Worm (Caenorhabditis elegans) whole organism, early embryonic: ENCODE results near the gene Y39A1A.16.

ENCODE experiments used
- B0310.2 ChIP-seq: sonication (generic microtip); optimal IDR thresholded peaks from 2 replicates; lab custom pipeline; 2016; ENCODE audit warnings: mild to moderate bottlenecking, missing genetic modification characterization, missing compliant biosample characterization
- F13C5.2 ChIP-seq: sonication (generic microtip); optimal IDR thresholded peaks from 2 replicates; lab custom pipeline; 2017; ENCODE audit warnings: mild to moderate bottlenecking, missing genetic modification characterization, inconsistent platforms, missing compliant biosample characterization
- aly-1 ChIP-seq: sonication (generic microtip); optimal IDR thresholded peaks from 2 replicates; lab custom pipeline; 2016; ENCODE audit warnings: missing genetic modification characterization, missing compliant biosample characterization
- ama-1 ChIP-seq: fragments of 150-350 bp; optimal IDR thresholded peaks from 2 replicates; lab custom pipeline; 2014
- ceh-13 ChIP-seq: fragments of 200-800 bp; sonication (Bioruptor generic); optimal IDR thresholded peaks from 2 replicates; lab custom pipeline; 2018; ENCODE audit warnings: mild to moderate bottlenecking, missing genetic modification characterization, missing compliant biosample characterization
- ets-7 ChIP-seq: sonication (generic microtip); optimal IDR thresholded peaks from 2 replicates; lab custom pipeline; 2016; ENCODE audit warnings: missing genotype, missing genetic modification characterization, missing compliant biosample characterization
- hmg-4 ChIP-seq: fragments of 200-800 bp; sonication (Bioruptor generic); optimal IDR thresholded peaks from 2 replicates; lab custom pipeline; 2018; ENCODE audit warnings: mild to moderate bottlenecking, missing genetic modification characterization, missing compliant biosample characterization
- hnd-1 ChIP-seq: sonication (generic microtip); optimal IDR thresholded peaks from 2 replicates; lab custom pipeline; 2016; ENCODE audit warnings: missing genetic modification characterization, missing compliant biosample characterization
- tbx-11 ChIP-seq: fragments of 200-800 bp; sonication (Bioruptor generic); IDR thresholded peaks from 2 replicates; pipeline ENCODE4 v1.3.6; 2022; ENCODE audit warnings: missing genetic modification characterization, missing compliant biosample characterization
- tbx-37 ChIP-seq: fragments of 200-800 bp; sonication (Bioruptor generic); conservative IDR thresholded peaks from 2 replicates; pipeline ENCODE4 v1.3.6; 2022; ENCODE audit warnings: missing genetic modification reagents, missing genetic modification characterization, missing compliant biosample characterization

- TF ChIP-seq tbx-11 = no peak
- no peak for TF ChIP-seq ceh-13 (GFP tag; lab: Kevin White, UChicago)
- no peak for TF ChIP-seq ama-1 (lab: Kevin White, UChicago)
- no peak for TF ChIP-seq aly-1 (tag; lab: Kevin White, UChicago)
- TF ChIP-seq B0310.2 (tag; lab: Kevin White, UChicago) = no peak
- TF ChIP-seq tbx-37 (GFP tag; lab: Robert Waterston, UW) = no peak
- TF ChIP-seq hnd-1 (tag; lab: Kevin White, UChicago) = no peak
- no peak for TF ChIP-seq ets-7 (tag; lab: Kevin White, UChicago)
- TF ChIP-seq F13C5.2 (tag; lab: Kevin White, UChicago) = no peak
- no peak for TF ChIP-seq hmg-4 (GFP tag; lab: Kevin White, UChicago)
Measured at ce11 chrIII:10709676-10710075, 30.6 kb downstream of the Y39A1A.16 start.
